Fruit fly (Drosophila melanogaster): ENCODE measurements around the gene CG18599.

Gene CG18599

DNA sequence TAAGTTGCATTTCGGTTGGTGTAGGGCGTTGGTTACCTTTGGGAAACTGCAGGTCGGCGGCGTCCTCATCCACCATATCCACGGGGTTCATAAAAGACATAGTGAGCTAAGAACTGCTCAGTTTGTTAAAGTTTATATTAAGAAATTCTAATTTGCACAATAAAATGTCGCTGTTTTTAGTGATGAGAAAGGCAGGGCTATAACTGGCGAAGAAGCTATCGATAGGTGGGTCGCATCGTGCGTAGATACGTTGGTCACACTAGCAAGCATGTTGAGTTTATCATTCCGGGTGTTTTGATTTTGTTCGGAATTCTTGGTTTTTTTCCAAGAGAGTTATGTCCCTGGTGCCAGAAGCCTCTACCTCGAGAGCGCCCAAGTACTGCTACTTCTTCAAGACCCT lies 12.3 kb upstream of the CG18599 start, which contains the start of the genes Ada2a, Polr2D, Tgs1 and moi (continued):
- peak; percentile 73; the same call in 1 of the 3 replicates for TF ChIP-seq CG34422 (GFP tag; IDR thresholded peaks at IDR 0.05)
- TF ChIP-seq CG16813 (GFP tag; IDR thresholded peaks at IDR 0.05; ENCODE audit: partially characterized antibody) = peak; percentile 80
- peak; percentile 9 for TF ChIP-seq CG2120 (GFP tag; optimal IDR thresholded peaks at IDR 0.05)
- TF ChIP-seq CG9797 (GFP tag; optimal IDR thresholded peaks at IDR 0.05) = peak; percentile 78
- TF ChIP-seq Awh (GFP tag; IDR thresholded peaks at IDR 0.05) = no peak
- TF ChIP-seq chn (GFP tag; optimal IDR thresholded peaks at IDR 0.05) = no peak
- TF ChIP-seq Myb (GFP tag; optimal IDR thresholded peaks at IDR 0.05) = peak; percentile 35
- no peak for TF ChIP-seq Jarid2 (GFP tag; optimal IDR thresholded peaks at IDR 0.05)
- TF ChIP-seq CG2116 (GFP tag; optimal IDR thresholded peaks at IDR 0.05) = peak; percentile 66
- TF ChIP-seq Ets97D (GFP tag; optimal IDR thresholded peaks at IDR 0.05) = peak; percentile 23
- TF ChIP-seq gfzf (GFP tag; optimal IDR thresholded peaks at IDR 0.05) = peak; percentile 60
- no peak for TF ChIP-seq CG7745 (tag; optimal IDR thresholded peaks at IDR 0.05)
- TF ChIP-seq YL-1 (GFP tag; optimal IDR thresholded peaks at IDR 0.05) = peak; percentile 44
- peak; percentile 70 for TF ChIP-seq trem (tag; optimal IDR thresholded peaks at IDR 0.05)
- peak; percentile 92 for TF ChIP-seq CG4617 (GFP tag; optimal IDR thresholded peaks at IDR 0.05; ENCODE audit: borderline replicate concordance)
- TF ChIP-seq CG7963 (GFP tag; IDR thresholded peaks at IDR 0.05; ENCODE audit: partially characterized antibody) = peak; percentile 46; the same call in 2 of the 3 replicates
- TF ChIP-seq CG13624 (GFP tag; optimal IDR thresholded peaks at IDR 0.05) = peak; percentile 33
- peak; percentile 73 for TF ChIP-seq knrl (GFP tag; IDR thresholded peaks at IDR 0.05; ENCODE audit: partially characterized antibody)
- no peak for TF ChIP-seq Dip2 (GFP tag; IDR thresholded peaks at IDR 0.05)
- peak; percentile 82 for TF ChIP-seq bbx (GFP tag; IDR thresholded peaks at IDR 0.05; ENCODE audit: partially characterized antibody)
- peak; percentile 56 for TF ChIP-seq Sin3A (optimal IDR thresholded peaks at IDR 0.05)
- TF ChIP-seq CG12769 (tag; optimal IDR thresholded peaks at IDR 0.05) = no peak
- TF ChIP-seq zen2 (GFP tag; IDR thresholded peaks at IDR 0.05; ENCODE audit: partially characterized antibody) = peak; percentile 51; the same call in 1 of the 3 replicates
- peak; percentile 57 for TF ChIP-seq ato (GFP tag; IDR thresholded peaks at IDR 0.05; ENCODE audit: partially characterized antibody)
- peak; percentile 72 for TF ChIP-seq hbn (GFP tag; IDR thresholded peaks at IDR 0.05; ENCODE audit: partially characterized antibody)
- TF ChIP-seq mirr (GFP tag; optimal IDR thresholded peaks at IDR 0.05) = no peak
- TF ChIP-seq luna (GFP tag; optimal IDR thresholded peaks at IDR 0.05) = no peak
- peak; percentile 72 for TF ChIP-seq pzg (GFP tag; optimal IDR thresholded peaks at IDR 0.05)
- TF ChIP-seq CG9932 (GFP tag; IDR thresholded peaks at IDR 0.05) = peak; percentile 44
- peak; percentile 56 for TF ChIP-seq phol (tag; optimal IDR thresholded peaks at IDR 0.05)
- peak; percentile 15 for TF ChIP-seq HmgZ (tag; optimal IDR thresholded peaks at IDR 0.05)
- peak; percentile 9 for TF ChIP-seq CG17186 (GFP tag; optimal IDR thresholded peaks at IDR 0.05)
- TF ChIP-seq dm (GFP tag; optimal IDR thresholded peaks at IDR 0.05) = peak; percentile 55
- peak; percentile 2 for TF ChIP-seq her (GFP tag; optimal IDR thresholded peaks at IDR 0.05)
- TF ChIP-seq otp (GFP tag; IDR thresholded peaks at IDR 0.05) = no peak
- peak; percentile 15 for TF ChIP-seq CG14710 (tag; optimal IDR thresholded peaks at IDR 0.05)
- TF ChIP-seq CG2129 (GFP tag; IDR thresholded peaks at IDR 0.05; ENCODE audit: partially characterized antibody) = peak; percentile 42; the same call in 1 of the 2 replicates
- peak; percentile 85 for TF ChIP-seq CG34224 (GFP tag; IDR thresholded peaks at IDR 0.05; ENCODE audit: partially characterized antibody)
- no peak for TF ChIP-seq CG3281 (GFP tag; optimal IDR thresholded peaks at IDR 0.05)
- TF ChIP-seq CG13287 (GFP tag; IDR thresholded peaks at IDR 0.05; ENCODE audit: partially characterized antibody) = peak; percentile 86
- peak; percentile 67 for TF ChIP-seq Dp (GFP tag; optimal IDR thresholded peaks at IDR 0.05)
- peak; percentile 80 for TF ChIP-seq ftz-f1 (GFP tag; optimal IDR thresholded peaks at IDR 0.05)
- TF ChIP-seq MESR4 (GFP tag; optimal IDR thresholded peaks at IDR 0.05) = peak; percentile 78
- TF ChIP-seq Hr51 (GFP tag; optimal IDR thresholded peaks at IDR 0.05) = no peak
- no peak for TF ChIP-seq ab (GFP tag; optimal IDR thresholded peaks at IDR 0.05)
- no peak for TF ChIP-seq Oaz (GFP tag; IDR thresholded peaks at IDR 0.05)
- peak; percentile 67 for TF ChIP-seq CG14860 (GFP tag; IDR thresholded peaks at IDR 0.05; ENCODE audit: partially characterized antibody)
- peak; percentile 63 for TF ChIP-seq CHES-1-like (GFP tag; optimal IDR thresholded peaks at IDR 0.05)
- TF ChIP-seq chinmo (GFP tag; IDR thresholded peaks at IDR 0.05; ENCODE audit: partially characterized antibody) = 0 out of 4 replicates have a peak, but pooled peaks have one; percentile 73

All from whole organism, embryonic.